Worm (Caenorhabditis elegans) whole organism, L2 larva: ENCODE results near the gene rnp-3.

ENCODE experiments used
- ZK546.5 ChIP-seq: sonication (generic microtip); optimal IDR thresholded peaks from 2 replicates; lab custom pipeline; 2017; ENCODE audit warnings: missing biosample characterization, missing genetic modification characterization
- aly-2 ChIP-seq: fragments of 150-350 bp; optimal IDR thresholded peaks from 2 replicates; lab custom pipeline; 2014; ENCODE audit warnings: missing biosample characterization, missing genetic modification characterization
- dmd-4 ChIP-seq: sonication (generic microtip); optimal IDR thresholded peaks from 2 replicates; lab custom pipeline; 2017; ENCODE audit warnings: missing biosample characterization, missing genetic modification characterization
- egl-27 ChIP-seq: sonication (generic microtip); optimal IDR thresholded peaks from 3 replicates; lab custom pipeline; 2017; ENCODE audit warnings: missing biosample characterization, missing genetic modification reagents, missing genetic modification characterization
- lin-39 ChIP-seq: fragments of 150-350 bp; optimal IDR thresholded peaks from 2 replicates; lab custom pipeline; 2014; ENCODE audit warnings: missing biosample characterization, missing genetic modification reagents, missing genetic modification characterization
- nhr-77 ChIP-seq: fragments of 150-350 bp; optimal IDR thresholded peaks from 2 replicates; lab custom pipeline; 2014; ENCODE audit warnings: missing biosample characterization, missing genetic modification characterization
- snpc-4 ChIP-seq: fragments of 150-350 bp; optimal IDR thresholded peaks from 2 replicates; lab custom pipeline; 2014; ENCODE audit warnings: missing biosample characterization, missing genetic modification characterization
- unc-39 ChIP-seq: fragments of 150-350 bp; optimal IDR thresholded peaks from 2 replicates; lab custom pipeline; 2014; ENCODE audit warnings: missing biosample characterization, missing genetic modification characterization
- zag-1 ChIP-seq: fragments of 150-350 bp; optimal IDR thresholded peaks from 2 replicates; lab custom pipeline; 2014; ENCODE audit warnings: missing biosample characterization, missing genetic modification characterization

- TF ChIP-seq unc-39 (tag; lab: Kevin White, UChicago) (no peak), egl-27 (no peak), snpc-4 (tag; lab: Kevin White, UChicago) (no peak), zag-1 (no peak), nhr-77 (no peak), dmd-4 (tag; lab: Kevin White, UChicago) (no peak), aly-2 (tag; lab: Kevin White, UChicago) (no peak), lin-39 (tag; lab: Kevin White, UChicago) (no peak), ZK546.5 (no peak)
Observed at ce11 chrIV:4152143-4152542, 21.7 kb upstream of the rnp-3 start, which contains the start of the genes K08D10.10 and R07C12.1.
